In the genomic region with DNA sequence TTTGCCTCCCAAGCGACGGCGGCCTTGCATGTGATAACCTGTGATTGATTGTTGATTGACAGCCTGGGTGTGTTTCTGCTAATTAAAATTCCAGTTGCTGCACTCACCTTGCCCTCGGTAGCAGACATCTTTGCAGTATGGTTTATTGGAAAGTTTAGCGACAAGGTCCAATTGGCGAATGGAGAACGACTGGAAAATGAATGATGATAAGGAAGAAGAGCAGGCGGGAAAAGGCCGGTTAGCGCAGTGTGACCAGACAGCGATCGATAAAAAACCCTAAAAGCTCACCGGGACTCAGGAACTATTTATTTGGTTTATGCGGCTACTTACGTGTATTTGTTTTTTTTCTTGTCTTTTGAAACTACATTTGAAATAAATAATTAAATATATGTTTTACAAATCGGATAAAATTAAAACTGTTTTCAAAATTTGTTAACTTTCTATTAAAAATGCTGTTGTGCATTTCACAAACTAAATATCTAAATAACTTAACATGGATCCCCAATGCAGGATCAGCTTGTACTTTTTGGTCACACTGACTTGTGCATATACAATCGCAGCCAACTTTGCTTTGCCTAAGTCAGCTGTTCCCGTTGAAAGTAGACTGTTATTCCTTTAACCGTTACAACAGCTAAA, we compare ENCODE assay signal across 2 fruit fly cellular contexts.
TF ChIP-seq lines count a peak whose summit lies in the region.

Fdh (minus strand) TSS at position 234 of the 636 bp plus-strand sequence.

TF ChIP-seq in whole organism, embryonic, 481 proteins besides CTCF, POLR2A, EP300 and RAD21 (continued from another document and continues in another):
- no peak for TF ChIP-seq eyg (GFP tag; optimal IDR thresholded peaks at IDR 0.05; lab: Kevin White, UChicago)
- no peak for TF ChIP-seq CG12236 (GFP tag; optimal IDR thresholded peaks at IDR 0.05; lab: Kevin White, UChicago)
- no peak for TF ChIP-seq TFAM (GFP tag; optimal IDR thresholded peaks at IDR 0.05; lab: Kevin White, UChicago)
- peak; percentile 1 for TF ChIP-seq chn (GFP tag; optimal IDR thresholded peaks at IDR 0.05; lab: Kevin White, UChicago)
- TF ChIP-seq Sry-β (GFP tag; optimal IDR thresholded peaks at IDR 0.05; lab: Kevin White, UChicago): peak; percentile 6
- TF ChIP-seq CG6175 (GFP tag; IDR thresholded peaks at IDR 0.05; lab: Robert Waterston, UW): no peak
- TF ChIP-seq CG7271 (tag; optimal IDR thresholded peaks at IDR 0.05; lab: Kevin White, UChicago): peak; percentile 66
- no peak for TF ChIP-seq h (optimal IDR thresholded peaks at IDR 0.05; lab: Kevin White, UChicago)
- TF ChIP-seq dpn (GFP tag; optimal IDR thresholded peaks at IDR 0.05; lab: Kevin White, UChicago): peak in 1 of 2 experiments; percentile 53
- peak; percentile 55 for TF ChIP-seq ftz-f1 (GFP tag; optimal IDR thresholded peaks at IDR 0.05; lab: Kevin White, UChicago)
- TF ChIP-seq CG18476 (GFP tag; optimal IDR thresholded peaks at IDR 0.05; lab: Kevin White, UChicago): peak; percentile 51
- peak; percentile 37; the same call in 1 of the 2 replicates for TF ChIP-seq CG14014 (GFP tag; IDR thresholded peaks at IDR 0.05; lab: Robert Waterston, UW)
- TF ChIP-seq CG12769 (tag; optimal IDR thresholded peaks at IDR 0.05; lab: Kevin White, UChicago): peak; percentile 37
- no peak for TF ChIP-seq CG7963 (GFP tag; IDR thresholded peaks at IDR 0.05; lab: Robert Waterston, UW; ENCODE audit: partially characterized antibody)
- peak; percentile 84 for TF ChIP-seq CoRest (tag; optimal IDR thresholded peaks at IDR 0.05; lab: Kevin White, UChicago)
- TF ChIP-seq otp (GFP tag; IDR thresholded peaks at IDR 0.05; lab: Robert Waterston, UW): no peak
- peak; percentile 29 for TF ChIP-seq CG3065 (GFP tag; optimal IDR thresholded peaks at IDR 0.05; lab: Kevin White, UChicago)
- peak; percentile 69 for TF ChIP-seq Xrp1 (GFP tag; IDR thresholded peaks at IDR 0.05; lab: Robert Waterston, UW)
- no peak for TF ChIP-seq Deaf1 (tag; optimal IDR thresholded peaks at IDR 0.05; lab: Kevin White, UChicago)
- no peak for TF ChIP-seq Nf-YA (GFP tag; IDR thresholded peaks at IDR 0.05; lab: Robert Waterston, UW)
- no peak for TF ChIP-seq Antp (GFP tag; optimal IDR thresholded peaks at IDR 0.05; lab: Kevin White, UChicago)
- peak; percentile 32 for TF ChIP-seq Fer2 (tag; optimal IDR thresholded peaks at IDR 0.05; lab: Kevin White, UChicago)
- TF ChIP-seq CG15269 (tag; optimal IDR thresholded peaks at IDR 0.05; lab: Kevin White, UChicago): peak; percentile 67
- TF ChIP-seq CG6689 (GFP tag; IDR thresholded peaks at IDR 0.05; lab: Robert Waterston, UW): peak; percentile 53; the same call in 1 of the 2 replicates
- TF ChIP-seq Dfd (GFP tag; optimal IDR thresholded peaks at IDR 0.05; lab: Kevin White, UChicago): no peak
- no peak for TF ChIP-seq CHES-1-like (GFP tag; optimal IDR thresholded peaks at IDR 0.05; lab: Kevin White, UChicago)
- peak; percentile 31 for TF ChIP-seq CG12299 (tag; optimal IDR thresholded peaks at IDR 0.05; lab: Kevin White, UChicago)
- TF ChIP-seq CG16779 (GFP tag; IDR thresholded peaks at IDR 0.05; lab: Robert Waterston, UW): no peak
- no peak for TF ChIP-seq CG11560 (tag; IDR thresholded peaks at IDR 0.05; lab: Robert Waterston, UW)
- no peak for TF ChIP-seq CG1024 (GFP tag; IDR thresholded peaks at IDR 0.05; lab: Robert Waterston, UW)
- peak; percentile 7 for TF ChIP-seq CG12071 (GFP tag; optimal IDR thresholded peaks at IDR 0.05; lab: Kevin White, UChicago)
- TF ChIP-seq CG9727 (GFP tag; optimal IDR thresholded peaks at IDR 0.05; lab: Kevin White, UChicago): peak; percentile 66
- no peak for TF ChIP-seq sr (GFP tag; IDR thresholded peaks at IDR 0.05; lab: Robert Waterston, UW)
- no peak for TF ChIP-seq CG6813 (GFP tag; optimal IDR thresholded peaks at IDR 0.05; lab: Kevin White, UChicago)
- no peak for TF ChIP-seq vnd (GFP tag; IDR thresholded peaks at IDR 0.05; lab: Robert Waterston, UW; ENCODE audit: partially characterized antibody)
- TF ChIP-seq CG31388 (GFP tag; optimal IDR thresholded peaks at IDR 0.05; lab: Kevin White, UChicago): no peak
- TF ChIP-seq zfh2 (GFP tag; optimal IDR thresholded peaks at IDR 0.05; lab: Kevin White, UChicago): peak; percentile 4
- peak; percentile 83 for TF ChIP-seq Lhr (GFP tag; optimal IDR thresholded peaks at IDR 0.05; lab: Kevin White, UChicago)
- peak; percentile 44 for TF ChIP-seq CG10209 (GFP tag; optimal IDR thresholded peaks at IDR 0.05; lab: Kevin White, UChicago)
- peak; percentile 30 for TF ChIP-seq CG6683 (GFP tag; optimal IDR thresholded peaks at IDR 0.05; lab: Kevin White, UChicago)
- TF ChIP-seq Hr3 (GFP tag; optimal IDR thresholded peaks at IDR 0.05; lab: Kevin White, UChicago): peak; percentile 11
- peak; percentile 32 for TF ChIP-seq Camta (GFP tag; optimal IDR thresholded peaks at IDR 0.05; lab: Kevin White, UChicago)
- TF ChIP-seq hth (optimal IDR thresholded peaks at IDR 0.05; lab: Kevin White, UChicago): no peak
- TF ChIP-seq CG2120 (GFP tag; optimal IDR thresholded peaks at IDR 0.05; lab: Kevin White, UChicago): peak; percentile 46
- TF ChIP-seq YL-1 (GFP tag; optimal IDR thresholded peaks at IDR 0.05; lab: Kevin White, UChicago): peak; percentile 41
- no peak for TF ChIP-seq CG6791 (GFP tag; IDR thresholded peaks at IDR 0.05; lab: Robert Waterston, UW; ENCODE audit: partially characterized antibody)
- peak; percentile 56 for TF ChIP-seq CG7556 (GFP tag; optimal IDR thresholded peaks at IDR 0.05; lab: Kevin White, UChicago)
- no peak for TF ChIP-seq CG7357 (GFP tag; IDR thresholded peaks at IDR 0.05; lab: Robert Waterston, UW)
- no peak; the same call in 2 of the 3 replicates for TF ChIP-seq croc (GFP tag; conservative IDR thresholded peaks at IDR 0.05; lab: Robert Waterston, UW)
- TF ChIP-seq psq (GFP tag; optimal IDR thresholded peaks at IDR 0.05; lab: Kevin White, UChicago): no peak
- peak; percentile 47 for TF ChIP-seq twi (tag; optimal IDR thresholded peaks at IDR 0.05; lab: Kevin White, UChicago)
- peak; percentile 91 for TF ChIP-seq Med (GFP tag; lab: Kevin White, UChicago)
- peak; percentile 41 for TF ChIP-seq Sox102F (GFP tag; optimal IDR thresholded peaks at IDR 0.05; lab: Kevin White, UChicago)
- TF ChIP-seq CG2202 (tag; optimal IDR thresholded peaks at IDR 0.05; lab: Kevin White, UChicago): no peak
- TF ChIP-seq Xbp1 (GFP tag; optimal IDR thresholded peaks at IDR 0.05; lab: Kevin White, UChicago): peak; percentile 73
- no peak for TF ChIP-seq CG3163 (GFP tag; optimal IDR thresholded peaks at IDR 0.05; lab: Kevin White, UChicago)
- no peak for TF ChIP-seq pros (GFP tag; optimal IDR thresholded peaks at IDR 0.05; lab: Kevin White, UChicago)
- TF ChIP-seq chinmo (GFP tag; IDR thresholded peaks at IDR 0.05; lab: Robert Waterston, UW; ENCODE audit: partially characterized antibody): no peak
- peak; percentile 64 for TF ChIP-seq Asciz (GFP tag; optimal IDR thresholded peaks at IDR 0.05; lab: Kevin White, UChicago)
- TF ChIP-seq inv (GFP tag; IDR thresholded peaks at IDR 0.05; lab: Robert Waterston, UW; ENCODE audit: partially characterized antibody): no peak
- TF ChIP-seq ham (GFP tag; IDR thresholded peaks at IDR 0.05; lab: Robert Waterston, UW): no peak
- TF ChIP-seq ranshi (GFP tag; IDR thresholded peaks at IDR 0.05; lab: Robert Waterston, UW): no peak

TF ChIP-seq in whole organism, prepupa, 60 proteins besides CTCF, POLR2A, EP300 and RAD21 (continued from another document):
- TF ChIP-seq CG6808 (GFP tag; optimal IDR thresholded peaks at IDR 0.05; lab: Kevin White, UChicago): peak; percentile 53
- peak; percentile 55 for TF ChIP-seq CG32006 (GFP tag; optimal IDR thresholded peaks at IDR 0.05; lab: Kevin White, UChicago)
- no peak for TF ChIP-seq CG11762 (GFP tag; optimal IDR thresholded peaks at IDR 0.05; lab: Kevin White, UChicago; ENCODE audit: insufficient read depth)
- no peak for TF ChIP-seq Smox (GFP tag; optimal IDR thresholded peaks at IDR 0.05; lab: Kevin White, UChicago)
- TF ChIP-seq CG34406 (GFP tag; optimal IDR thresholded peaks at IDR 0.05; lab: Kevin White, UChicago): peak; percentile 54
- peak; percentile 56 for TF ChIP-seq OdsH (GFP tag; optimal IDR thresholded peaks at IDR 0.05; lab: Kevin White, UChicago)
- TF ChIP-seq CG3032 (tag; optimal IDR thresholded peaks at IDR 0.05; lab: Kevin White, UChicago): peak; percentile 54
- no peak for TF ChIP-seq Met (GFP tag; optimal IDR thresholded peaks at IDR 0.05; lab: Kevin White, UChicago)
- no peak for TF ChIP-seq cyc (GFP tag; optimal IDR thresholded peaks at IDR 0.05; lab: Kevin White, UChicago)
- TF ChIP-seq eg (GFP tag; IDR thresholded peaks at IDR 0.05; lab: Robert Waterston, UW): peak; percentile 40; the same call in 1 of the 3 replicates
- TF ChIP-seq Blimp-1 (GFP tag; optimal IDR thresholded peaks at IDR 0.05; lab: Kevin White, UChicago): no peak
